Fruit fly (Drosophila melanogaster) whole organism, embryonic: ENCODE results near the gene Cerk.
A peak's percentile ranks its signal among the peaks of the same experiment; 100 is the strongest.

Source experiments
- Asciz ChIP-seq: fragments of 200-800 bp; sonication (Bioruptor generic); optimal IDR thresholded peaks from 2 replicates; lab custom pipeline; 2017; ENCODE audit warnings: missing biosample characterization, mild to moderate bottlenecking, missing genetic modification characterization, missing genetic modification reagents
- B-H2 ChIP-seq: fragments of 200-800 bp; sonication (Bioruptor generic); optimal IDR thresholded peaks from 2 replicates; lab custom pipeline; 2018; ENCODE audit warnings: missing biosample characterization, mild to moderate bottlenecking, missing genetic modification characterization
- BtbVII ChIP-seq: fragments of 200-800 bp; sonication (Bioruptor generic); optimal IDR thresholded peaks from 3 replicates; lab custom pipeline; 2017; ENCODE audit warnings: missing biosample characterization, mild to moderate bottlenecking, missing genetic modification characterization
- CG10565 ChIP-seq: fragments of 200-800 bp; sonication (Bioruptor generic); optimal IDR thresholded peaks from 3 replicates; lab custom pipeline; 2016; ENCODE audit warnings: missing biosample characterization, mild to moderate bottlenecking, missing genetic modification characterization
- CG12155 ChIP-seq: fragments of 200-800 bp; sonication (Bioruptor generic); optimal IDR thresholded peaks from 3 replicates; lab custom pipeline; 2016; ENCODE audit warnings: missing biosample characterization, missing genetic modification characterization
- CG12659 ChIP-seq: fragments of 200-800 bp; sonication (Bioruptor generic); optimal IDR thresholded peaks from 3 replicates; lab custom pipeline; 2017; ENCODE audit warnings: mild to moderate bottlenecking, missing biosample characterization, missing genetic modification reagents, missing genetic modification characterization
- CG13296 ChIP-seq: fragments of 200-800 bp; sonication (Bioruptor generic); optimal IDR thresholded peaks from 3 replicates; lab custom pipeline; 2018; ENCODE audit warnings: missing biosample characterization, mild to moderate bottlenecking, missing genetic modification characterization
- CG13894 ChIP-seq: fragments of 200-800 bp; sonication (Bioruptor generic); optimal IDR thresholded peaks from 3 replicates; lab custom pipeline; 2018; ENCODE audit warnings: missing biosample characterization, mild to moderate bottlenecking, missing genetic modification characterization, moderate library complexity
- CG14050 ChIP-seq: fragments of 200-800 bp; sonication (Bioruptor generic); IDR thresholded peaks from 3 replicates; pipeline ENCODE4 v1.3.6; 2022; ENCODE audit warnings: missing biosample characterization, missing genetic modification characterization
- CG15514 ChIP-seq: fragments of 200-800 bp; sonication (Bioruptor generic); optimal IDR thresholded peaks from 3 replicates; lab custom pipeline; 2017; ENCODE audit warnings: missing biosample characterization, missing genetic modification characterization, mild to moderate bottlenecking, moderate library complexity, missing genetic modification reagents
- CG17359 ChIP-seq: fragments of 200-800 bp; sonication (Bioruptor generic); optimal IDR thresholded peaks from 3 replicates; lab custom pipeline; 2018; ENCODE audit warnings: missing biosample characterization, mild to moderate bottlenecking, missing genetic modification characterization, moderate library complexity
- CG2678 ChIP-seq: fragments of 200-800 bp; sonication (Bioruptor generic); optimal IDR thresholded peaks from 3 replicates; lab custom pipeline; 2019; ENCODE audit warnings: missing biosample characterization, mild to moderate bottlenecking, missing genetic modification characterization, moderate library complexity
- CG3407 ChIP-seq: fragments of 200-800 bp; sonication (Bioruptor generic); optimal IDR thresholded peaks from 2 replicates; lab custom pipeline; 2018; ENCODE audit warnings: missing biosample characterization, mild to moderate bottlenecking, missing genetic modification characterization
- CG34376 ChIP-seq: fragments of 200-800 bp; sonication (Bioruptor generic); optimal IDR thresholded peaks from 2 replicates; lab custom pipeline; 2018; ENCODE audit warnings: missing biosample characterization, mild to moderate bottlenecking, missing genetic modification characterization
- CG3995 ChIP-seq: fragments of 200-800 bp; sonication (Bioruptor generic); optimal IDR thresholded peaks from 3 replicates; lab custom pipeline; 2016; ENCODE audit warnings: missing biosample characterization, missing genetic modification characterization
- CG6813 ChIP-seq: fragments of 200-800 bp; sonication (Bioruptor generic); optimal IDR thresholded peaks from 2 replicates; lab custom pipeline; 2017; ENCODE audit warnings: missing biosample characterization, missing genetic modification characterization, mild to moderate bottlenecking, moderate library complexity, missing genetic modification reagents
- CG8290 ChIP-seq, 3 experiments: fragments of 200-800 bp; sonication (Bioruptor generic); optimal IDR thresholded peaks; 2 replicates each; lab custom pipeline; 2016 to 2019; ENCODE audit warnings: missing biosample characterization in 3 of 3, missing genetic modification characterization in 3 of 3, mild to moderate bottlenecking in 2 of 3, moderate library complexity in 1 of 3
- CG9609 ChIP-seq: fragments of 200-800 bp; sonication (Bioruptor generic); optimal IDR thresholded peaks from 3 replicates; lab custom pipeline; 2016; ENCODE audit warnings: missing biosample characterization, missing genetic modification characterization
- CG9727 ChIP-seq: fragments of 200-800 bp; sonication (Bioruptor generic); optimal IDR thresholded peaks from 3 replicates; lab custom pipeline; 2017; ENCODE audit warnings: missing biosample characterization, mild to moderate bottlenecking, missing genetic modification characterization
- Deaf1 ChIP-seq: fragments of 200-800 bp; optimal IDR thresholded peaks from 3 replicates; lab custom pipeline; 2019; ENCODE audit warnings: missing biosample characterization, mild to moderate bottlenecking, missing genetic modification characterization, moderate library complexity
- Dll ChIP-seq: fragments of 200-800 bp; sonication (Bioruptor generic); IDR thresholded peaks from 4 replicates; pipeline ENCODE4 v1.3.6; 2022; ENCODE audit warnings: missing biosample characterization, missing genetic modification characterization; ENCODE audit not compliant: partially characterized antibody
- Dp ChIP-seq: fragments of 200-800 bp; sonication (Bioruptor generic); optimal IDR thresholded peaks from 2 replicates; lab custom pipeline; 2018; ENCODE audit warnings: missing biosample characterization, mild to moderate bottlenecking, missing genetic modification characterization, moderate library complexity
- Fer1 ChIP-seq: fragments of 200-800 bp; sonication (Bioruptor generic); optimal IDR thresholded peaks from 2 replicates; lab custom pipeline; 2017; ENCODE audit warnings: missing biosample characterization, mild to moderate bottlenecking, missing genetic modification characterization
- Lhr ChIP-seq: fragments of 200-800 bp; sonication (Bioruptor generic); optimal IDR thresholded peaks from 3 replicates; lab custom pipeline; 2017; ENCODE audit warnings: mild to moderate bottlenecking, missing biosample characterization, missing genetic modification reagents, missing genetic modification characterization
- Med ChIP-seq: fragments of 200-800 bp; sonication (Bioruptor generic); peaks from one replicate; lab custom pipeline; 2016; ENCODE audit warnings: missing biosample characterization, missing genetic modification characterization, mild to moderate bottlenecking, inconsistent platforms, moderate library complexity
- Oli ChIP-seq: fragments of 200-800 bp; sonication (Bioruptor generic); optimal IDR thresholded peaks from 2 replicates; lab custom pipeline; 2018; ENCODE audit warnings: missing biosample characterization, mild to moderate bottlenecking, missing genetic modification characterization, moderate library complexity
- PHDP ChIP-seq: fragments of 200-800 bp; sonication (Bioruptor generic); optimal IDR thresholded peaks from 3 replicates; lab custom pipeline; 2018; ENCODE audit warnings: missing biosample characterization, mild to moderate bottlenecking, missing genetic modification characterization, moderate library complexity
- bowl ChIP-seq: fragments of 200-800 bp; sonication (Bioruptor generic); IDR thresholded peaks from 2 replicates; pipeline ENCODE4 v1.3.6; 2022; ENCODE audit warnings: missing biosample characterization, missing genetic modification characterization
- da ChIP-seq: fragments of 200-800 bp; sonication (Bioruptor generic); optimal IDR thresholded peaks from 2 replicates; lab custom pipeline; 2016; ENCODE audit warnings: missing biosample characterization, missing genetic modification characterization
- dati ChIP-seq: fragments of 200-800 bp; sonication (Bioruptor generic); IDR thresholded peaks from 2 replicates; pipeline ENCODE4 v1.3.6; 2022; ENCODE audit warnings: missing biosample characterization, missing genetic modification characterization
- emc ChIP-seq: fragments of 200-800 bp; sonication (Bioruptor generic); optimal IDR thresholded peaks from 2 replicates; lab custom pipeline; 2016; ENCODE audit warnings: missing biosample characterization, missing genetic modification characterization
- exex ChIP-seq: fragments of 200-800 bp; sonication (Bioruptor generic); optimal IDR thresholded peaks from 4 replicates; lab custom pipeline; 2018; ENCODE audit warnings: missing biosample characterization, mild to moderate bottlenecking, missing genetic modification characterization, moderate library complexity
- grau ChIP-seq: fragments of 200-800 bp; optimal IDR thresholded peaks from 3 replicates; lab custom pipeline; 2019; ENCODE audit warnings: missing biosample characterization, mild to moderate bottlenecking, missing genetic modification characterization, moderate library complexity
- gro ChIP-seq: fragments of 200-800 bp; sonication (Bioruptor generic); optimal IDR thresholded peaks from 2 replicates; lab custom pipeline; 2016; ENCODE audit warnings: missing biosample characterization, missing genetic modification characterization
- lbe ChIP-seq: fragments of 200-800 bp; sonication (Bioruptor generic); optimal IDR thresholded peaks from 2 replicates; lab custom pipeline; 2016; ENCODE audit warnings: missing biosample characterization, mild to moderate bottlenecking, missing genetic modification characterization
- lilli ChIP-seq: fragments of 200-800 bp; sonication (Bioruptor generic); optimal IDR thresholded peaks from 3 replicates; lab custom pipeline; 2016; ENCODE audit warnings: missing biosample characterization, missing genetic modification characterization
- nau ChIP-seq: fragments of 200-800 bp; sonication (Bioruptor generic); optimal IDR thresholded peaks from 3 replicates; lab custom pipeline; 2017; ENCODE audit warnings: missing biosample characterization, mild to moderate bottlenecking, missing genetic modification characterization, missing genetic modification reagents
- pho ChIP-seq: fragments of 200-800 bp; sonication (Bioruptor generic); optimal IDR thresholded peaks from 2 replicates; lab custom pipeline; 2016; ENCODE audit warnings: missing biosample characterization, missing genetic modification characterization
- sd ChIP-seq: fragments of 200-800 bp; sonication (Bioruptor generic); optimal IDR thresholded peaks from 3 replicates; lab custom pipeline; 2018; ENCODE audit warnings: missing biosample characterization, mild to moderate bottlenecking, missing genetic modification characterization, moderate library complexity
- sens ChIP-seq: fragments of 200-800 bp; sonication (Bioruptor generic); peaks from one replicate; lab custom pipeline; 2016; ENCODE audit warnings: missing biosample characterization, missing genetic modification characterization
- sug ChIP-seq: fragments of 200-800 bp; optimal IDR thresholded peaks from 2 replicates; lab custom pipeline; 2019; ENCODE audit warnings: missing biosample characterization, mild to moderate bottlenecking, missing genetic modification characterization, moderate library complexity
- zen ChIP-seq: fragments of 200-800 bp; sonication (Bioruptor generic); optimal IDR thresholded peaks from 3 replicates; lab custom pipeline; 2018; ENCODE audit warnings: missing biosample characterization, mild to moderate bottlenecking, missing genetic modification characterization, moderate library complexity

Cerk gene

dm6 chr3R:5309234-5309798 is 58.8 kb downstream of the Cerk start:
- TF ChIP-seq BtbVII (peak; percentile 22), Dll (GFP tag; lab: Robert Waterston, UW) (no peak), B-H2 (peak; percentile 22), CG13296 (GFP tag; lab: Kevin White, UChicago) (peak; percentile 2), CG3407 (GFP tag; lab: Kevin White, UChicago) (no peak), CG13894 (tag; lab: Kevin White, UChicago) (peak; percentile 19), CG10565 (GFP tag; lab: Kevin White, UChicago) (no peak), sd (peak; percentile 12), pho (no peak), Med (peak; percentile 28), CG9727 (GFP tag; lab: Kevin White, UChicago) (no peak), CG2678 (tag; lab: Kevin White, UChicago) (peak; percentile 36), nau (no peak), Dp (GFP tag; lab: Kevin White, UChicago) (no peak), CG17359 (tag; lab: Kevin White, UChicago) (peak; percentile 13), lilli (GFP tag; lab: Kevin White, UChicago) (no peak), bowl (GFP tag; lab: Robert Waterston, UW) (no peak), sug (tag; lab: Kevin White, UChicago) (peak; percentile 88), Asciz (GFP tag; lab: Kevin White, UChicago) (no peak), gro (GFP tag; lab: Kevin White, UChicago) (no peak), emc (GFP tag; lab: Kevin White, UChicago) (no peak), CG15514 (GFP tag; lab: Kevin White, UChicago) (no peak), CG6813 (peak; percentile 28), CG9609 (GFP tag; lab: Kevin White, UChicago) (no peak), sens (peak; percentile 12), CG12659 (no peak), dati (GFP tag; lab: Robert Waterston, UW) (no peak), CG3995 (no peak), da (GFP tag; lab: Kevin White, UChicago) (no peak), PHDP (tag; lab: Kevin White, UChicago) (peak; percentile 25), Deaf1 (tag; lab: Kevin White, UChicago) (peak; percentile 25), exex (peak; percentile 83), CG14050 (GFP tag; lab: Robert Waterston, UW) (no peak), CG34376 (GFP tag; lab: Kevin White, UChicago) (peak; percentile 74), zen (tag; lab: Kevin White, UChicago) (no peak), grau (tag; lab: Kevin White, UChicago) (no peak), Lhr (no peak), CG8290 (GFP tag; optimal IDR thresholded peaks at IDR 0.05; lab: Kevin White, UChicago) (no peak), CG8290 (tag; optimal IDR thresholded peaks at IDR 0.05; lab: Kevin White, UChicago) (peak in 1 of 2 experiments; percentile 9), Oli (tag; lab: Kevin White, UChicago) (no peak), lbe (GFP tag; lab: Kevin White, UChicago) (no peak), Fer1 (GFP tag; lab: Kevin White, UChicago) (no peak), CG12155 (no peak)
